Fruit fly (Drosophila melanogaster): ENCODE results near the gene Pak3.

Pak3 gene

DNA sequence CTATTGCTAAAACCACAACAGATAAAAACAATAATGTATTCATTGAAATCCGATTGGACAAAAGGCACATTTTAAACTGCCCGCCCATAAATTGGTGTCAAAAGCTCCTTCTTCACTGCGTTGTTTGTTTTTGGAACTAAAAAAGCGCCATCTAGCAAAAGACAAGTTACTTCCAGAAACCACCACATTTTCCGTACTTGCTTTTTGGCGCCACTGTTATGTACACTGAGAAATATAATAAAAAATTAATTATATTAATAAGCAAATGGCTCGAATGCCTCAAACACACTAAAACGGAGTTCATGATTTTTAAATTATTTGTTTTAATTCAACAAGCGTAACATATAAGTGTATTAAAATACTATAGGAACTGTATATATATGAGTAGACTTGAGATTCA lies 43.8 kb upstream of the Pak3 start (continued):
- TF ChIP-seq toy (GFP tag; IDR thresholded peaks at IDR 0.05) (peak; percentile 47; the same call in 1 of the 2 replicates), vvl (GFP tag; IDR thresholded peaks at IDR 0.05) (peak; percentile 93), CG30431 (GFP tag; optimal IDR thresholded peaks at IDR 0.05) (peak; percentile 70), CG17186 (GFP tag; optimal IDR thresholded peaks at IDR 0.05) (peak; percentile 2), CG3163 (GFP tag; optimal IDR thresholded peaks at IDR 0.05) (peak; percentile 47), ham (GFP tag; IDR thresholded peaks at IDR 0.05) (peak; percentile 62; the same call in 1 of the 2 replicates), CG12769 (tag; optimal IDR thresholded peaks at IDR 0.05) (peak; percentile 49), CG3065 (GFP tag; optimal IDR thresholded peaks at IDR 0.05) (peak; percentile 52), gem (tag; optimal IDR thresholded peaks at IDR 0.05) (peak; percentile 92), jumu (GFP tag; optimal IDR thresholded peaks at IDR 0.05) (peak; percentile 26), chn (GFP tag; optimal IDR thresholded peaks at IDR 0.05) (peak; percentile 57), pfk (GFP tag; optimal IDR thresholded peaks at IDR 0.05) (no peak), cg (GFP tag; optimal IDR thresholded peaks at IDR 0.05) (no peak), Atf-2 (GFP tag; optimal IDR thresholded peaks at IDR 0.05) (peak; percentile 62), lov (optimal IDR thresholded peaks at IDR 0.05) (no peak), lov (GFP tag; IDR thresholded peaks at IDR 0.05) (peak; percentile 83; the same call in 2 of the 3 replicates), Adf1 (GFP tag; IDR thresholded peaks at IDR 0.05) (no peak), CG11695 (GFP tag; IDR thresholded peaks at IDR 0.05) (peak; percentile 86), CG10267 (tag; optimal IDR thresholded peaks at IDR 0.05) (peak; percentile 84), nau (GFP tag; optimal IDR thresholded peaks at IDR 0.05) (no peak), fd102C (GFP tag; optimal IDR thresholded peaks at IDR 0.05) (peak; percentile 53), CG7839 (tag; optimal IDR thresholded peaks at IDR 0.05) (peak; percentile 88), Ssrp (tag; optimal IDR thresholded peaks at IDR 0.05) (peak; percentile 78), HLH3B (GFP tag; IDR thresholded peaks at IDR 0.05) (peak; percentile 87), CG13123 (GFP tag; optimal IDR thresholded peaks at IDR 0.05) (peak; percentile 63), ftz-f1 (GFP tag; optimal IDR thresholded peaks at IDR 0.05) (no peak), gcm (GFP tag; optimal IDR thresholded peaks at IDR 0.05) (peak; percentile 78), CG3838 (GFP tag; optimal IDR thresholded peaks at IDR 0.05) (peak; percentile 46), Usf (GFP tag; optimal IDR thresholded peaks at IDR 0.05) (peak; percentile 23), so (GFP tag; IDR thresholded peaks at IDR 0.05) (peak; percentile 78), sqz (GFP tag; optimal IDR thresholded peaks at IDR 0.05) (peak; percentile 70), CrebB (tag; optimal IDR thresholded peaks at IDR 0.05) (peak; percentile 37), Dbx (GFP tag; IDR thresholded peaks at IDR 0.05) (peak; percentile 88), Asciz (GFP tag; optimal IDR thresholded peaks at IDR 0.05) (peak; percentile 77), Bdp1 (GFP tag; optimal IDR thresholded peaks at IDR 0.05) (peak; percentile 56), ATbp (GFP tag; optimal IDR thresholded peaks at IDR 0.05) (peak; percentile 84), CG13424 (tag; optimal IDR thresholded peaks at IDR 0.05) (peak; percentile 77), CG12071 (GFP tag; optimal IDR thresholded peaks at IDR 0.05) (peak; percentile 50), CG4854 (GFP tag; optimal IDR thresholded peaks at IDR 0.05) (peak; percentile 72), CG1024 (GFP tag; IDR thresholded peaks at IDR 0.05) (peak; percentile 82), CG2129 (GFP tag; IDR thresholded peaks at IDR 0.05; ENCODE audit: partially characterized antibody) (no peak), Fer2 (tag; optimal IDR thresholded peaks at IDR 0.05) (peak; percentile 68), Mes4 (GFP tag; optimal IDR thresholded peaks at IDR 0.05) (peak; percentile 19), croc (GFP tag; conservative IDR thresholded peaks at IDR 0.05) (peak; percentile 56; the same call in 2 of the 3 replicates), HmgZ (tag; optimal IDR thresholded peaks at IDR 0.05) (peak; percentile 77), CG1647 (GFP tag; optimal IDR thresholded peaks at IDR 0.05) (peak; percentile 69), exex (tag; optimal IDR thresholded peaks at IDR 0.05) (no peak), Neu2 (GFP tag; optimal IDR thresholded peaks at IDR 0.05; ENCODE audit: borderline replicate concordance) (no peak), CG12942 (GFP tag; optimal IDR thresholded peaks at IDR 0.05) (peak; percentile 81), hbn (GFP tag; IDR thresholded peaks at IDR 0.05; ENCODE audit: partially characterized antibody) (no peak), CG6854 (GFP tag; optimal IDR thresholded peaks at IDR 0.05) (peak; percentile 73)
